ENCODE assay signal across 5 worm cellular contexts in the genomic region with DNA sequence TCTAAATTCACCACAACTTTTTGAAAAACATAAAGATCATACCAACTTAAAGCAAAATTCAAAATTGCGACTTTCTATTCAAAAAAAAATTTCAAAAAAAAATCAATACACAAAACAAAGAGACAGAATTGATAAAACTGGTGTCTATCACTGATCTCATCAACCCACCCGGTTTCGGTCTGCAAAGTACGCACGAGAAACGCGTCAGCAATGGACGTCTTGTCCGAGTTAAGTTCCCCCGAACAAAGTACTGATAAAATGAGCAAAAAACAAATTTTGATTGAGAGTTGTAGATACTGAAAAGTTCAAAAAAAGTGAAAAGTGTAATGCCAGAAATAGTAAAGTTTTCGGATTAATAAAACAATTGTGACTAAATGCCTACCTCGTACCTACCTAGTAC.
A peak's percentile ranks its signal among the peaks of the same experiment; 100 is the strongest.
TF ChIP-seq lines count a peak whose summit lies in the region.

No protein-coding gene starts in this region.

TF ChIP-seq in whole organism, L1 larva, 84 proteins besides CTCF, POLR2A, EP300 and RAD21 (continues in another document):
- TF ChIP-seq elt-2 (tag; optimal IDR thresholded peaks at IDR 0.05; lab: Kevin White, UChicago) (peak; percentile 36), hlh-4 (tag; optimal IDR thresholded peaks at IDR 0.05; lab: Kevin White, UChicago) (no peak), ces-1 (GFP tag; optimal IDR thresholded peaks at IDR 0.05; lab: Kevin White, UChicago) (no peak), nhr-11 (tag; optimal IDR thresholded peaks at IDR 0.05; lab: Kevin White, UChicago) (no peak), fos-1 (tag; optimal IDR thresholded peaks at IDR 0.05; lab: Kevin White, UChicago) (no peak), lin-14 (GFP tag; optimal IDR thresholded peaks at IDR 0.05; lab: Kevin White, UChicago) (peak; percentile 23), jun-1 (tag; optimal IDR thresholded peaks at IDR 0.05; lab: Kevin White, UChicago) (no peak), ztf-11 (tag; optimal IDR thresholded peaks at IDR 0.05; lab: Kevin White, UChicago) (no peak), nhr-84 (tag; optimal IDR thresholded peaks at IDR 0.05; lab: Kevin White, UChicago) (no peak), mdl-1 (tag; optimal IDR thresholded peaks at IDR 0.05; lab: Kevin White, UChicago) (no peak), nhr-12 (tag; optimal IDR thresholded peaks at IDR 0.05; lab: Kevin White, UChicago) (no peak), efl-1 (optimal IDR thresholded peaks at IDR 0.05; lab: Kevin White, UChicago) (no peak), efl-1 (GFP tag; optimal IDR thresholded peaks at IDR 0.05 in 1 of 2; lab: Kevin White, UChicago) (no peak), sptf-1 (tag; optimal IDR thresholded peaks at IDR 0.05; lab: Kevin White, UChicago) (no peak), dpl-1 (GFP tag; optimal IDR thresholded peaks at IDR 0.05; lab: Kevin White, UChicago) (peak in 1 of 3 experiments; percentile 38), egl-27 (tag; optimal IDR thresholded peaks at IDR 0.05; lab: Kevin White, UChicago) (no peak), tbx-2 (tag; optimal IDR thresholded peaks at IDR 0.05; lab: Kevin White, UChicago) (no peak), elt-3 (tag; optimal IDR thresholded peaks at IDR 0.05; lab: Kevin White, UChicago) (no peak)

TF ChIP-seq in whole organism, L2 larva, 48 proteins besides CTCF, POLR2A, EP300 and RAD21:
- TF ChIP-seq gmeb-1 (tag; optimal IDR thresholded peaks at IDR 0.05; lab: Kevin White, UChicago) (no peak), lin-11 (tag; optimal IDR thresholded peaks at IDR 0.05; lab: Kevin White, UChicago) (no peak), nhr-6 (tag; optimal IDR thresholded peaks at IDR 0.05; lab: Kevin White, UChicago) (no peak), lsy-2 (tag; optimal IDR thresholded peaks at IDR 0.05; lab: Kevin White, UChicago) (peak in 1 of 2 experiments; percentile 11), mdl-1 (tag; optimal IDR thresholded peaks at IDR 0.05; lab: Kevin White, UChicago) (no peak), sma-9 (GFP tag; optimal IDR thresholded peaks at IDR 0.05; lab: Kevin White, UChicago) (peak; percentile 10), sma-9 (tag; optimal IDR thresholded peaks at IDR 0.05; lab: Kevin White, UChicago) (no peak), nhr-25 (tag; optimal IDR thresholded peaks at IDR 0.05; lab: Kevin White, UChicago) (no peak)

TF ChIP-seq in whole organism, L3 larva, 47 proteins besides CTCF, POLR2A, EP300 and RAD21:
- TF ChIP-seq skn-1 (tag; optimal IDR thresholded peaks at IDR 0.05; lab: Kevin White, UChicago) (no peak), pqm-1 (tag; optimal IDR thresholded peaks at IDR 0.05; lab: Kevin White, UChicago) (peak; percentile 1), nhr-237 (tag; optimal IDR thresholded peaks at IDR 0.05; lab: Kevin White, UChicago) (no peak), hmg-11 (tag; optimal IDR thresholded peaks at IDR 0.05; lab: Kevin White, UChicago) (no peak), zag-1 (tag; optimal IDR thresholded peaks at IDR 0.05; lab: Kevin White, UChicago) (no peak), nhr-43 (tag; optimal IDR thresholded peaks at IDR 0.05; lab: Kevin White, UChicago; ENCODE audit: poor library complexity, severe bottlenecking) (no peak), mdl-1 (tag; optimal IDR thresholded peaks at IDR 0.05; lab: Kevin White, UChicago) (no peak), snpc-4 (tag; optimal IDR thresholded peaks at IDR 0.05; lab: Kevin White, UChicago) (no peak), pha-4 (tag; optimal IDR thresholded peaks at IDR 0.05; lab: Kevin White, UChicago) (no peak), elt-2 (tag; optimal IDR thresholded peaks at IDR 0.05; lab: Kevin White, UChicago) (peak; percentile 62), nhr-67 (tag; optimal IDR thresholded peaks at IDR 0.05; lab: Kevin White, UChicago) (no peak), ceh-28 (tag; optimal IDR thresholded peaks at IDR 0.05; lab: Kevin White, UChicago) (peak; percentile 5)

TF ChIP-seq in whole organism, L4 larva, 104 proteins besides CTCF, POLR2A, EP300 and RAD21 (continues in another document):
- TF ChIP-seq mep-1 (tag; optimal IDR thresholded peaks at IDR 0.05; lab: Kevin White, UChicago) (no peak), ceh-62 (tag; optimal IDR thresholded peaks at IDR 0.05; lab: Kevin White, UChicago) (no peak), nhr-76 (tag; optimal IDR thresholded peaks at IDR 0.05; lab: Kevin White, UChicago) (no peak), nhr-102 (tag; optimal IDR thresholded peaks at IDR 0.05; lab: Kevin White, UChicago) (peak; percentile 14), dve-1 (tag; optimal IDR thresholded peaks at IDR 0.05; lab: Kevin White, UChicago; ENCODE audit: insufficient read depth) (peak; percentile 42), mxl-2 (GFP tag; conservative IDR thresholded peaks at IDR 0.05; lab: Robert Waterston, UW) (no peak), F26F4.8 (GFP tag; conservative IDR thresholded peaks at IDR 0.05; lab: Robert Waterston, UW) (no peak), lsy-2 (tag; optimal IDR thresholded peaks at IDR 0.05; lab: Kevin White, UChicago) (peak in 1 of 2 experiments; percentile 19), Y5F2A.4 (GFP tag; optimal IDR thresholded peaks at IDR 0.05; lab: Kevin White, UChicago) (no peak), daf-16 (GFP tag; optimal IDR thresholded peaks at IDR 0.05; lab: Kevin White, UChicago) (no peak), daf-16 (tag; optimal IDR thresholded peaks at IDR 0.05; lab: Kevin White, UChicago) (peak; percentile 18), ama-1 (optimal IDR thresholded peaks at IDR 0.05; lab: Kevin White, UChicago) (no peak), ceh-20 (GFP tag; IDR thresholded peaks at IDR 0.05; lab: Robert Waterston, UW) (no peak), lin-13 (GFP tag; optimal IDR thresholded peaks at IDR 0.05; lab: Kevin White, UChicago) (no peak), nhr-42 (GFP tag; IDR thresholded peaks at IDR 0.05; lab: Robert Waterston, UW) (no peak), madf-5 (GFP tag; IDR thresholded peaks at IDR 0.05; lab: Robert Waterston, UW) (no peak), daf-19 (GFP tag; conservative IDR thresholded peaks at IDR 0.05; lab: Robert Waterston, UW) (no peak), spr-3 (GFP tag; optimal IDR thresholded peaks at IDR 0.05; lab: Kevin White, UChicago) (no peak), skn-1 (tag; optimal IDR thresholded peaks at IDR 0.05; lab: Kevin White, UChicago) (no peak), T26A8.4 (GFP tag; IDR thresholded peaks at IDR 0.05; lab: Robert Waterston, UW) (no peak), Y75B8A.6 (GFP tag; IDR thresholded peaks at IDR 0.05; lab: Robert Waterston, UW) (no peak), mdl-1 (tag; optimal IDR thresholded peaks at IDR 0.05; lab: Kevin White, UChicago) (no peak), hif-1 (tag; optimal IDR thresholded peaks at IDR 0.05; lab: Kevin White, UChicago) (no peak), tra-1 (GFP tag; IDR thresholded peaks at IDR 0.05; lab: Robert Waterston, UW) (no peak), egl-27 (tag; optimal IDR thresholded peaks at IDR 0.05; lab: Kevin White, UChicago) (no peak), lin-15B (tag; optimal IDR thresholded peaks at IDR 0.05; lab: Kevin White, UChicago) (no peak), lin-38 (GFP tag; IDR thresholded peaks at IDR 0.05; lab: Robert Waterston, UW) (0 out of 2 replicates have a peak, but pooled peaks have one; percentile 33), ceh-28 (tag; optimal IDR thresholded peaks at IDR 0.05; lab: Kevin White, UChicago) (no peak), zip-2 (tag; optimal IDR thresholded peaks at IDR 0.05; lab: Kevin White, UChicago) (no peak)

TF ChIP-seq in whole organism, young adult, 124 proteins besides CTCF, POLR2A, EP300 and RAD21:
- TF ChIP-seq bed-1 (GFP tag; IDR thresholded peaks at IDR 0.05; lab: Robert Waterston, UW): no peak
- TF ChIP-seq nhr-80 (tag; optimal IDR thresholded peaks at IDR 0.05; lab: Kevin White, UChicago): peak; percentile 76
- TF ChIP-seq mcd-1 (GFP tag; IDR thresholded peaks at IDR 0.05; lab: Robert Waterston, UW): 0 out of 2 replicates have a peak, but pooled peaks have one; percentile 14
- TF ChIP-seq cebp-1 (GFP tag; IDR thresholded peaks at IDR 0.05; lab: Robert Waterston, UW): no peak
- TF ChIP-seq cebp-1 (tag; optimal IDR thresholded peaks at IDR 0.05; lab: Kevin White, UChicago): peak; percentile 18
- peak; percentile 80 for TF ChIP-seq ztf-18 (tag; optimal IDR thresholded peaks at IDR 0.05; lab: Kevin White, UChicago)
